Worm (Caenorhabditis elegans): ENCODE data around the gene C06A8.6.

Gene C06A8.6

DNA sequence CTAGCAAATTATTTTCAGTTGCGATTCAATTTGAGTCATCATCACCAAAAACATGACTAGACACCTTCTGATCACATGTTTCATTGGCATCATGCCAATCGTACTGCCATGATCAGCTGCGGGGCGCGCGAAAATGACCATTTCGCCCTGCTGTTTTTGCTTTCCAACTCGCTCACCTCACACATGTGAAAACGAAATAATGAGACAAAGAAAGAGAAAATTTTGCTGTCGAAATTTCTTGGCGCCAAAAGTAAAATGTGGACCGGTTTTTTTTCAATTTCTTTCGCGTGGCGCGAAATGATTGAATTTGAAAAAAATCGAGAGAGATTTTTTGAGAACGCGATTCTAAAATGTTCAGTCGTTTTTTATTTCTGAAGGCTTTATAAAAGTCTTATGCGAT, 34.6 kb downstream of the C06A8.6 start:
- TF ChIP-seq unc-39 (tag; optimal IDR thresholded peaks at IDR 0.05) = no peak
- TF ChIP-seq F13H6.1 (tag; optimal IDR thresholded peaks at IDR 0.05) = peak; percentile 1
- TF ChIP-seq gmeb-1 (tag; optimal IDR thresholded peaks at IDR 0.05) = peak; percentile 55
- no peak for TF ChIP-seq fos-1 (tag; optimal IDR thresholded peaks at IDR 0.05)
- peak; percentile 85 for TF ChIP-seq blmp-1 (tag; optimal IDR thresholded peaks at IDR 0.05; ENCODE audit: insufficient read depth)
- TF ChIP-seq nhr-25 (tag; optimal IDR thresholded peaks at IDR 0.05) = peak; percentile 89

- peak; percentile 87 for TF ChIP-seq ceh-16 (tag; optimal IDR thresholded peaks at IDR 0.05)
- TF ChIP-seq blmp-1 (tag; optimal IDR thresholded peaks at IDR 0.05; ENCODE audit: insufficient read depth) = peak; percentile 93
- no peak for TF ChIP-seq egl-27 (tag; optimal IDR thresholded peaks at IDR 0.05)
- no peak for TF ChIP-seq lin-11 (tag; optimal IDR thresholded peaks at IDR 0.05)
- no peak for TF ChIP-seq nhr-11 (tag; optimal IDR thresholded peaks at IDR 0.05)
- no peak for TF ChIP-seq zag-1 (tag; optimal IDR thresholded peaks at IDR 0.05)
- TF ChIP-seq fos-1 (tag; optimal IDR thresholded peaks at IDR 0.05) = no peak
- no peak for TF ChIP-seq aly-2 (tag; optimal IDR thresholded peaks at IDR 0.05)
- peak; percentile 75 for TF ChIP-seq nhr-25 (tag; optimal IDR thresholded peaks at IDR 0.05)
- TF ChIP-seq crh-2 (tag; optimal IDR thresholded peaks at IDR 0.05) = peak; percentile 17
- no peak for TF ChIP-seq mdl-1 (tag; optimal IDR thresholded peaks at IDR 0.05)
- no peak for TF ChIP-seq F13H6.1 (tag; optimal IDR thresholded peaks at IDR 0.05)
- TF ChIP-seq nhr-129 (tag; optimal IDR thresholded peaks at IDR 0.05) = no peak
- no peak for TF ChIP-seq sma-9 (GFP tag; optimal IDR thresholded peaks at IDR 0.05)
- no peak for TF ChIP-seq sma-9 (tag; optimal IDR thresholded peaks at IDR 0.05)
- TF ChIP-seq lsy-2 (tag; optimal IDR thresholded peaks at IDR 0.05) = no peak
These were observed 35.9 kb downstream of the C06A8.6 start for ce11 chrII:7808153-7808552.

DNA sequence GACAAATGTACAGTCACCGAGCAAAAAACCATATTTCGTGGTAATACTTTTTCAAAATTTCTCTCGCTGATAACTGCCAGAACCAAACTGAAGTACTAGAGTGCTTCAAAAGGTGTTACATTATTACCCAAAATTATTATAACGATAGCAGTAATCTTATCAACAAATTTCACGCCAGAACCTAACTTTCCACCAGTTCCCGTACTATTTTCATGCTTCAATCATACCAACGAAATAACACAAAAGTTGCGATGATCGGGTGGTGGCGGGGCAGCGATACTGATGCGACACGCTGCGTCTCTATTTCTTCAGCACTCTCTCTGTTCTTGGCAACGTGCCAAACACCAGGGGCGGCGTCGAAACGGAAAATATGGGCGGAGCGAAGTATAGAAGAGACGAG, 36.7 kb downstream of the C06A8.6 start:
- TF ChIP-seq ceh-82 (tag; optimal IDR thresholded peaks at IDR 0.05) = no peak
- TF ChIP-seq egl-27 (tag; optimal IDR thresholded peaks at IDR 0.05) = no peak
- TF ChIP-seq F13H6.1 (tag; optimal IDR thresholded peaks at IDR 0.05) = peak; percentile 49
- TF ChIP-seq sma-9 (GFP tag; optimal IDR thresholded peaks at IDR 0.05) = peak; percentile 76
- TF ChIP-seq sma-9 (tag; optimal IDR thresholded peaks at IDR 0.05) = no peak
- TF ChIP-seq crh-2 (tag; optimal IDR thresholded peaks at IDR 0.05) = peak; percentile 1
- TF ChIP-seq Y55F3AM.14 (GFP tag; optimal IDR thresholded peaks at IDR 0.05) = peak; percentile 63
- TF ChIP-seq lsy-2 (tag; optimal IDR thresholded peaks at IDR 0.05) = peak in 1 of 2 experiments; percentile 11
- peak; percentile 1 for TF ChIP-seq C34F6.9 (tag; optimal IDR thresholded peaks at IDR 0.05)
- no peak for TF ChIP-seq ztf-1 (GFP tag; conservative IDR thresholded peaks at IDR 0.05)
- peak; percentile 36 for TF ChIP-seq nhr-25 (tag; optimal IDR thresholded peaks at IDR 0.05)
- TF ChIP-seq fos-1 (tag; optimal IDR thresholded peaks at IDR 0.05) = peak; percentile 82
- peak; percentile 38 for TF ChIP-seq gmeb-1 (tag; optimal IDR thresholded peaks at IDR 0.05)
- TF ChIP-seq sma-3 (GFP tag; optimal IDR thresholded peaks at IDR 0.05) = peak; percentile 23
- TF ChIP-seq snpc-4 (tag; optimal IDR thresholded peaks at IDR 0.05) = no peak

- no peak for TF ChIP-seq peb-1 (tag; optimal IDR thresholded peaks at IDR 0.05)
- TF ChIP-seq C34F6.9 (tag; optimal IDR thresholded peaks at IDR 0.05) = no peak
- TF ChIP-seq unc-55 (GFP tag; optimal IDR thresholded peaks at IDR 0.05) = no peak
- TF ChIP-seq ceh-16 (tag; optimal IDR thresholded peaks at IDR 0.05) = no peak
- no peak for TF ChIP-seq ZK546.5 (tag; optimal IDR thresholded peaks at IDR 0.05)
- no peak for TF ChIP-seq nhr-11 (tag; optimal IDR thresholded peaks at IDR 0.05)
- TF ChIP-seq nhr-23 (tag; optimal IDR thresholded peaks at IDR 0.05) = no peak
- no peak for TF ChIP-seq ztf-1 (GFP tag; conservative IDR thresholded peaks at IDR 0.05)
- no peak for TF ChIP-seq unc-39 (tag; optimal IDR thresholded peaks at IDR 0.05)
- TF ChIP-seq Y55F3AM.14 (GFP tag; optimal IDR thresholded peaks at IDR 0.05) = no peak
- no peak for TF ChIP-seq sma-3 (GFP tag; optimal IDR thresholded peaks at IDR 0.05)
- TF ChIP-seq F13H6.1 (tag; optimal IDR thresholded peaks at IDR 0.05) = no peak
- TF ChIP-seq elt-3 (tag; optimal IDR thresholded peaks at IDR 0.05) = no peak
- TF ChIP-seq egl-27 (tag; optimal IDR thresholded peaks at IDR 0.05) = no peak
These were observed 37.1 kb downstream of the C06A8.6 start for ce11 chrII:7809358-7809914.

- no peak for TF ChIP-seq nhr-12 (tag; optimal IDR thresholded peaks at IDR 0.05)
- TF ChIP-seq egl-27 (tag; optimal IDR thresholded peaks at IDR 0.05) = no peak
- no peak for TF ChIP-seq C34F6.9 (tag; optimal IDR thresholded peaks at IDR 0.05)
- TF ChIP-seq ceh-82 (tag; optimal IDR thresholded peaks at IDR 0.05) = no peak
- no peak for TF ChIP-seq unc-62 (GFP tag; optimal IDR thresholded peaks at IDR 0.05)
- TF ChIP-seq gmeb-1 (tag; optimal IDR thresholded peaks at IDR 0.05) = no peak
These were observed 38.0 kb downstream of the C06A8.6 start for ce11 chrII:7810162-7810868.

Measured in whole organism, L2 larva.